Worm (Caenorhabditis elegans): ENCODE results near the gene flp-11.

DNA sequence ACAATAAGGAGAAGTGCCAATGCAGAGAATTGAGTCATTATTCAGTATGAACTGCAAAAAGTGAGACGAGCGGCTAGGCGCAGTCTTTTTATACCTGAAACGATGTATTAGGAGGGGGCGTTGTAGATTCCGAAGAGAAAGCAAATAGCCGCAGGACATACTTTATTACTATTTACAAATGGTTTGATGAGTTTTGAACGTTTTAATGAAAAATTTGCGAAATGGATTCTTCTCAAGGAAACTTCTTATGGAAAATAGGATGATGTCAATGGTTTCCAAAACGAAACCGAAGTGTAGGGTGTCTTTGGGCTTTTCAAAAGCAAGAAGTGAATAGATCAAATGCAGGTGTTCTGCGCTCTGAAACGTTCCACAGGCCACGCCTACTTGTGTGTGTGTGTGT is at the start of gene flp-11:
- TF ChIP-seq pha-4 (tag; optimal IDR thresholded peaks at IDR 0.05) (no peak), unc-62 (GFP tag; optimal IDR thresholded peaks at IDR 0.05) (no peak), snpc-4 (tag; optimal IDR thresholded peaks at IDR 0.05) (no peak), ztf-11 (tag; optimal IDR thresholded peaks at IDR 0.05) (no peak), mab-5 (tag; optimal IDR thresholded peaks at IDR 0.05) (no peak), mep-1 (tag; optimal IDR thresholded peaks at IDR 0.05) (no peak), lsy-2 (tag; optimal IDR thresholded peaks at IDR 0.05) (no peak), elt-1 (tag; optimal IDR thresholded peaks at IDR 0.05; ENCODE audit: borderline replicate concordance, insufficient read depth) (no peak), nhr-76 (tag; optimal IDR thresholded peaks at IDR 0.05) (no peak), nhr-12 (tag; optimal IDR thresholded peaks at IDR 0.05) (no peak), sptf-1 (tag; optimal IDR thresholded peaks at IDR 0.05) (no peak), nhr-237 (tag; optimal IDR thresholded peaks at IDR 0.05) (no peak), ceh-43 (GFP tag; optimal IDR thresholded peaks at IDR 0.05) (no peak), M03D4.4 (tag; optimal IDR thresholded peaks at IDR 0.05) (no peak)

Data from whole organism, mixed stage, embryonic.